Fruit fly (Drosophila melanogaster) whole organism, embryonic: Measurements from ENCODE around the gene PIG-Wb.

Experiments
- ATbp ChIP-seq: fragments of 200-800 bp; sonication (Bioruptor generic); optimal IDR thresholded peaks from 2 replicates; lab custom pipeline; 2017; ENCODE audit warnings: missing biosample characterization, mild to moderate bottlenecking, missing genetic modification characterization, missing genetic modification reagents
- Abd-B ChIP-seq: fragments of 200-800 bp; sonication (Bioruptor generic); optimal IDR thresholded peaks from 2 replicates; lab custom pipeline; 2018; ENCODE audit warnings: missing biosample characterization, mild to moderate bottlenecking, missing genetic modification characterization, moderate library complexity
- Ada2b ChIP-seq: fragments of 200-800 bp; sonication (Bioruptor generic); IDR thresholded peaks from 2 replicates; pipeline ENCODE4 v1.3.6; 2022; ENCODE audit warnings: missing biosample characterization, missing genetic modification characterization
- Awh ChIP-seq: fragments of 200-800 bp; sonication (Bioruptor generic); IDR thresholded peaks from 2 replicates; pipeline ENCODE4, ENCODE4 v1.3.6; 2022; ENCODE audit warnings: missing biosample characterization, missing genetic modification characterization
- Bgb ChIP-seq: fragments of 200-800 bp; sonication (Bioruptor generic); IDR thresholded peaks from 2 replicates; pipeline ENCODE4 v1.3.6; 2022; ENCODE audit warnings: missing biosample characterization, missing genetic modification characterization; ENCODE audit not compliant: partially characterized antibody
- BtbVII ChIP-seq: fragments of 200-800 bp; sonication (Bioruptor generic); optimal IDR thresholded peaks from 3 replicates; lab custom pipeline; 2017; ENCODE audit warnings: missing biosample characterization, mild to moderate bottlenecking, missing genetic modification characterization
- Bteb2 ChIP-seq: fragments of 200-800 bp; sonication (Bioruptor generic); optimal IDR thresholded peaks from 2 replicates; lab custom pipeline; 2016; ENCODE audit warnings: missing biosample characterization, missing genetic modification characterization
- CG10147 ChIP-seq: fragments of 200-800 bp; sonication (Bioruptor generic); optimal IDR thresholded peaks from 2 replicates; lab custom pipeline; 2019; ENCODE audit warnings: missing biosample characterization, mild to moderate bottlenecking, missing genetic modification characterization, moderate library complexity
- CG1024 ChIP-seq: fragments of 200-800 bp; sonication (Bioruptor generic); IDR thresholded peaks from 2 replicates; pipeline ENCODE4 v1.3.6; 2022; ENCODE audit warnings: missing biosample characterization, missing genetic modification characterization
- CG10654 ChIP-seq: fragments of 200-800 bp; sonication (Bioruptor generic); optimal IDR thresholded peaks from 2 replicates; lab custom pipeline; 2016; ENCODE audit warnings: missing biosample characterization, missing genetic modification characterization
- CG11247 ChIP-seq: fragments of 200-800 bp; sonication (Bioruptor generic); IDR thresholded peaks from 2 replicates; pipeline ENCODE4 v1.3.6; 2022; ENCODE audit warnings: missing biosample characterization, missing genetic modification characterization
- CG12942 ChIP-seq: fragments of 200-800 bp; sonication (Bioruptor generic); optimal IDR thresholded peaks from 3 replicates; lab custom pipeline; 2016; ENCODE audit warnings: missing biosample characterization, missing genetic modification characterization
- CG13296 ChIP-seq: fragments of 200-800 bp; sonication (Bioruptor generic); optimal IDR thresholded peaks from 3 replicates; lab custom pipeline; 2018; ENCODE audit warnings: missing biosample characterization, mild to moderate bottlenecking, missing genetic modification characterization
- CG14710 ChIP-seq: fragments of 200-800 bp; sonication (Bioruptor generic); optimal IDR thresholded peaks from 3 replicates; lab custom pipeline; 2019; ENCODE audit warnings: missing biosample characterization, mild to moderate bottlenecking, missing genetic modification characterization, moderate library complexity
- CG1529 ChIP-seq: fragments of 200-800 bp; sonication (Bioruptor generic); optimal IDR thresholded peaks from 3 replicates; lab custom pipeline; 2018; ENCODE audit warnings: missing biosample characterization, missing genetic modification characterization
- CG17361 ChIP-seq: fragments of 200-800 bp; sonication (Bioruptor generic); IDR thresholded peaks from 3 replicates; pipeline ENCODE4 v1.3.6; 2022; ENCODE audit warnings: missing biosample characterization, missing genetic modification characterization
- CG31441 ChIP-seq: fragments of 200-800 bp; sonication (Bioruptor generic); IDR thresholded peaks from 2 replicates; pipeline ENCODE4 v1.3.6; 2022; ENCODE audit warnings: missing biosample characterization, missing genetic modification characterization
- CG3281 ChIP-seq: fragments of 200-800 bp; sonication (Bioruptor generic); optimal IDR thresholded peaks from 3 replicates; lab custom pipeline; 2017; ENCODE audit warnings: missing biosample characterization, mild to moderate bottlenecking, missing genetic modification characterization
- CG33557 ChIP-seq: fragments of 200-800 bp; sonication (Bioruptor generic); optimal IDR thresholded peaks from 2 replicates; lab custom pipeline; 2019; ENCODE audit warnings: missing biosample characterization, mild to moderate bottlenecking, missing genetic modification characterization, moderate library complexity
- CG4854 ChIP-seq: fragments of 200-800 bp; sonication (Bioruptor generic); optimal IDR thresholded peaks from 2 replicates; lab custom pipeline; 2016; ENCODE audit warnings: missing biosample characterization, missing genetic modification characterization, inconsistent platforms
- CG6765 ChIP-seq: fragments of 200-800 bp; sonication (Bioruptor generic); optimal IDR thresholded peaks from 3 replicates; lab custom pipeline; 2017; ENCODE audit warnings: missing biosample characterization, mild to moderate bottlenecking, missing genetic modification characterization
- Deaf1 ChIP-seq: fragments of 200-800 bp; optimal IDR thresholded peaks from 3 replicates; lab custom pipeline; 2019; ENCODE audit warnings: missing biosample characterization, mild to moderate bottlenecking, missing genetic modification characterization, moderate library complexity
- Dll ChIP-seq: fragments of 200-800 bp; sonication (Bioruptor generic); IDR thresholded peaks from 4 replicates; pipeline ENCODE4 v1.3.6; 2022; ENCODE audit warnings: missing biosample characterization, missing genetic modification characterization; ENCODE audit not compliant: partially characterized antibody
- H15 ChIP-seq: fragments of 200-800 bp; sonication (Bioruptor generic); IDR thresholded peaks from 3 replicates; pipeline ENCODE4 v1.3.6; 2022; ENCODE audit warnings: missing biosample characterization, missing genetic modification characterization
- HLHmδ ChIP-seq: fragments of 200-800 bp; sonication (Bioruptor generic); optimal IDR thresholded peaks from 2 replicates; lab custom pipeline; 2018; ENCODE audit warnings: missing biosample characterization, mild to moderate bottlenecking, missing genetic modification characterization, moderate library complexity
- Hmx ChIP-seq: fragments of 200-800 bp; sonication (Bioruptor generic); optimal IDR thresholded peaks from 2 replicates; lab custom pipeline; 2016; ENCODE audit warnings: missing biosample characterization, missing genetic modification characterization
- Mad ChIP-seq: fragments of 200-800 bp; sonication (Bioruptor generic); optimal IDR thresholded peaks from 2 replicates; lab custom pipeline; 2016; ENCODE audit warnings: missing biosample characterization, missing genetic modification characterization
- Med ChIP-seq: fragments of 200-800 bp; sonication (Bioruptor generic); peaks from one replicate; lab custom pipeline; 2016; ENCODE audit warnings: missing biosample characterization, missing genetic modification characterization, mild to moderate bottlenecking, inconsistent platforms, moderate library complexity
- Taf1 ChIP-seq: fragments of 200-800 bp; sonication (Bioruptor generic); IDR thresholded peaks from 2 replicates; pipeline ENCODE4 v1.3.6; 2022; ENCODE audit warnings: missing biosample characterization, missing genetic modification characterization
- Trl ChIP-seq, 3 experiments: fragments of >200 bp in 2 of 3; fragments of 200-800 bp in 1 of 3; sonication (Bioruptor generic) in 1 of 3; optimal IDR thresholded peaks; 2 replicates in 1 of 3; 3 replicates in 2 of 3; lab custom pipeline; 2016 to 2017; ENCODE audit warnings: missing biosample characterization in 1 of 3, missing genetic modification characterization in 1 of 3
- cad ChIP-seq: fragments of >200 bp; optimal IDR thresholded peaks from 2 replicates; lab custom pipeline; 2017; ENCODE audit warnings: missing biosample characterization, missing genetic modification characterization
- crp ChIP-seq, 2 experiments: fragments of 200-800 bp; sonication (Bioruptor generic); optimal IDR thresholded peaks; 2 replicates in 1 of 2; 3 replicates in 1 of 2; lab custom pipeline; 2017; ENCODE audit warnings: missing biosample characterization in 2 of 2, missing genetic modification characterization in 2 of 2, mild to moderate bottlenecking in 1 of 2, moderate library complexity in 1 of 2
- dimm ChIP-seq: fragments of 200-800 bp; sonication (Bioruptor generic); IDR thresholded peaks from 2 replicates; pipeline ENCODE4 v1.3.6; 2022; ENCODE audit warnings: missing biosample characterization, missing genetic modification characterization
- dmrt99B ChIP-seq: fragments of 200-800 bp; sonication (Bioruptor generic); optimal IDR thresholded peaks from 2 replicates; lab custom pipeline; 2018; ENCODE audit warnings: missing biosample characterization, mild to moderate bottlenecking, missing genetic modification characterization, moderate library complexity
- dysf ChIP-seq: fragments of 200-800 bp; sonication (Bioruptor generic); IDR thresholded peaks from 3 replicates; pipeline ENCODE4 v1.3.6; 2022; ENCODE audit warnings: missing biosample characterization, missing genetic modification characterization
- gt ChIP-seq: fragments of 200-800 bp; sonication (Bioruptor generic); IDR thresholded peaks from 2 replicates; pipeline ENCODE4 v1.3.6; 2022; ENCODE audit warnings: missing biosample characterization, missing genetic modification characterization
- klu ChIP-seq: fragments of 200-800 bp; sonication (Bioruptor generic); IDR thresholded peaks from 2 replicates; pipeline ENCODE4 v1.3.6; 2022; ENCODE audit warnings: missing biosample characterization, missing genetic modification characterization
- maf-S ChIP-seq: fragments of 200-800 bp; sonication (Bioruptor generic); optimal IDR thresholded peaks from 2 replicates; lab custom pipeline; 2016; ENCODE audit warnings: missing biosample characterization, missing genetic modification characterization
- nerfin-2 ChIP-seq: fragments of 200-800 bp; sonication (Bioruptor generic); IDR thresholded peaks from 2 replicates; pipeline ENCODE4 v1.3.6; 2022; ENCODE audit warnings: missing biosample characterization, missing genetic modification characterization; ENCODE audit not compliant: partially characterized antibody
- peb ChIP-seq: fragments of 200-800 bp; sonication (Bioruptor generic); IDR thresholded peaks from 2 replicates; pipeline ENCODE4 v1.3.6; 2022; ENCODE audit warnings: missing biosample characterization, missing genetic modification characterization
- schlank ChIP-seq: fragments of 200-800 bp; sonication (Bioruptor generic); optimal IDR thresholded peaks from 2 replicates; lab custom pipeline; 2018; ENCODE audit warnings: missing biosample characterization, mild to moderate bottlenecking, missing genetic modification characterization
- sim ChIP-seq: fragments of 200-800 bp; sonication (Bioruptor generic); IDR thresholded peaks from 2 replicates; pipeline ENCODE4 v1.3.6; 2022; ENCODE audit warnings: missing biosample characterization, missing genetic modification characterization
- sug ChIP-seq: fragments of 200-800 bp; optimal IDR thresholded peaks from 2 replicates; lab custom pipeline; 2019; ENCODE audit warnings: missing biosample characterization, mild to moderate bottlenecking, missing genetic modification characterization, moderate library complexity
- tll ChIP-seq, 2 experiments: fragments of 200-800 bp in 1 of 2; fragments of >200 bp in 1 of 2; sonication (Bioruptor generic) in 1 of 2; optimal IDR thresholded peaks; 2 replicates each; lab custom pipeline; 2017 to 2019; ENCODE audit warnings: missing biosample characterization in 2 of 2, missing genetic modification characterization in 2 of 2, mild to moderate bottlenecking in 1 of 2, moderate library complexity in 1 of 2
- tna ChIP-seq: fragments of 200-800 bp; sonication (Bioruptor generic); IDR thresholded peaks from 2 replicates; pipeline ENCODE4 v1.3.6; 2022; ENCODE audit warnings: missing biosample characterization, missing genetic modification characterization; ENCODE audit not compliant: partially characterized antibody
- trh ChIP-seq: fragments of 200-800 bp; sonication (Bioruptor generic); optimal IDR thresholded peaks from 2 replicates; lab custom pipeline; 2016; ENCODE audit warnings: missing biosample characterization, missing genetic modification characterization
- zfh1 ChIP-seq: fragments of 200-800 bp; sonication (Bioruptor generic); IDR thresholded peaks from 3 replicates; pipeline ENCODE4 v1.3.6; 2022; ENCODE audit warnings: missing biosample characterization, missing genetic modification characterization

The PIG-Wb gene

DNA sequence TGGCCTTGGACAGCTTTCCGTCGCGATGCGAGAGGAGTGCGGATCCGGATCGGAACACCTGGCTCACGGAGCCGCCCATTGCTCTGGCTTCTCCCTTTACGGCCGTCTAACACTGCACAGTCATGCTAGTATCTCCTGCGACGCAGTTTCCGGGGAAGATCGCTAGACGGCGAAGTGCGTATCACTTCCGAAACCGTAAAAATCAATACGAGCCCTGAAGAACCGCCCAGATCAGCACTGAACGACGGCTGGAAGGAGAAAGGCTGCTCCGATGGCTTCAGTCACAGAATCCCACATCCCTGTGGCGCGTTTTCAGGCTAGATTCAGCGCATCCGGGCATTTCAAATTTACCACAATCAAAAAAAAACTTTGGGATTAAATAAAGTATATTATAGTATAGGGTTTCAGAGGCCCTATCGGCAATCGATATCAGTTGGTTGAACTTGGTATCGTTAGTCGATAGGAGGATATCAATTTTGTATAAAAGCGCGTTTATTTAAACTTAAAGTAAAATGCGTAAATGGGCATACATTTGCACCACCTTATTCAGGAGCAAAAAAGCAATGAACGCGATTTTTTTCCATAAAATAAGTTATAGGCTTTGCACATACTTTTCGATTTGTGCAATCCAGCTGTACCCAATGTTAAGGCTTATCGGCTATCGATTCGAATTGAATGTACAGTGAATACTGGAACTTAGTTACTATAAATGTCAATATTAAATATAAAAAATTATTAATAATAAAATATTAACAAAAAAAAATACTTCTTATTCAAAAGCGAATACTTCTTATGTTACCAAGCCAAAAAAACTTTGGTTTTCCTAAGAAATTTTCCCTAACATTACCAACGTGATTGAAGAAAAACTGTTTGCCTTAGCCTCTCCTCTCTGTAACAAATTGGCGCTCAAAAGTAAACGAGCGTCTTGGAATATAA lies 37.1 kb upstream of the PIG-Wb start, which contains the start of the genes CG13933 and PolD2 (continued):
- TF ChIP-seq Ada2b (GFP tag; lab: Robert Waterston, UW), result peak; percentile 95
- TF ChIP-seq CG10147 (GFP tag; lab: Kevin White, UChicago), result peak; percentile 74
- peak; percentile 97 for TF ChIP-seq zfh1 (GFP tag; lab: Robert Waterston, UW)
- peak; percentile 80 for TF ChIP-seq Dll (GFP tag; lab: Robert Waterston, UW)
- no peak for TF ChIP-seq HLHmδ (GFP tag; lab: Kevin White, UChicago)
- no peak for TF ChIP-seq CG17361 (GFP tag; lab: Robert Waterston, UW)
- peak; percentile 87 for TF ChIP-seq gt (GFP tag; lab: Robert Waterston, UW)
- TF ChIP-seq nerfin-2 (GFP tag; lab: Robert Waterston, UW), result peak; percentile 95
- peak; percentile 65; the same call in 1 of the 2 replicates for TF ChIP-seq sim
- no peak for TF ChIP-seq CG10654 (GFP tag; lab: Kevin White, UChicago)
- peak; percentile 84 for TF ChIP-seq CG14710 (tag; lab: Kevin White, UChicago)
- peak; percentile 85 for TF ChIP-seq Mad (GFP tag; lab: Kevin White, UChicago)
- peak; percentile 98 for TF ChIP-seq CG33557 (GFP tag; lab: Kevin White, UChicago)
- TF ChIP-seq maf-S, result peak; percentile 55
- peak; percentile 25 to 74 for TF ChIP-seq crp (GFP tag; optimal IDR thresholded peaks at IDR 0.05; lab: Kevin White, UChicago)
- TF ChIP-seq dimm (GFP tag; lab: Robert Waterston, UW), result peak; percentile 95
- peak; percentile 83 for TF ChIP-seq schlank (tag; lab: Kevin White, UChicago)
- TF ChIP-seq CG4854 (GFP tag; lab: Kevin White, UChicago), result no peak
- TF ChIP-seq Abd-B (GFP tag; lab: Kevin White, UChicago), result peak; percentile 98
- TF ChIP-seq CG12942 (GFP tag; lab: Kevin White, UChicago), result peak; percentile 96
- TF ChIP-seq ATbp (GFP tag; lab: Kevin White, UChicago), result no peak
- no peak for TF ChIP-seq dmrt99B
- TF ChIP-seq Trl (optimal IDR thresholded peaks at IDR 0.05; lab: Kevin White, UChicago), result no peak
- TF ChIP-seq Trl (GFP tag; optimal IDR thresholded peaks at IDR 0.05; lab: Kevin White, UChicago), result peak; percentile 64
- TF ChIP-seq dysf, result peak; percentile 87
- TF ChIP-seq Med (GFP tag; lab: Kevin White, UChicago), result peak; percentile 96
- no peak for TF ChIP-seq Hmx (GFP tag; lab: Kevin White, UChicago)
- peak; percentile 73 for TF ChIP-seq Bteb2 (GFP tag; lab: Kevin White, UChicago)
- TF ChIP-seq CG6765 (GFP tag; lab: Kevin White, UChicago), result peak; percentile 74
- peak; percentile 90 for TF ChIP-seq tna (GFP tag; lab: Robert Waterston, UW)
- TF ChIP-seq Taf1, result peak; percentile 94
- peak; percentile 92 for TF ChIP-seq trh
- peak; percentile 92 for TF ChIP-seq CG1024 (GFP tag; lab: Robert Waterston, UW)
- TF ChIP-seq BtbVII (GFP tag; lab: Kevin White, UChicago), result no peak
- peak; percentile 64; the same call in 1 of the 2 replicates for TF ChIP-seq Bgb
- peak; percentile 92 for TF ChIP-seq CG1529 (GFP tag; lab: Kevin White, UChicago)
- TF ChIP-seq tll (GFP tag; optimal IDR thresholded peaks at IDR 0.05; lab: Kevin White, UChicago), result no peak
- TF ChIP-seq H15, result peak; percentile 96
- peak; percentile 94 for TF ChIP-seq peb (GFP tag; lab: Robert Waterston, UW)
- no peak for TF ChIP-seq Deaf1 (tag; lab: Kevin White, UChicago)
- TF ChIP-seq CG3281, result no peak
- peak; percentile 93 for TF ChIP-seq Awh (GFP tag; lab: Robert Waterston, UW)
- TF ChIP-seq CG13296 (GFP tag; lab: Kevin White, UChicago), result no peak
- TF ChIP-seq sug (tag; lab: Kevin White, UChicago), result peak; percentile 95
- TF ChIP-seq klu (GFP tag; lab: Robert Waterston, UW), result peak; percentile 61; the same call in 1 of the 2 replicates
- TF ChIP-seq CG11247 (GFP tag; lab: Robert Waterston, UW), result peak; percentile 90
- TF ChIP-seq cad (GFP tag; lab: Kevin White, UChicago), result no peak
- no peak; the same call in 1 of the 2 replicates for TF ChIP-seq CG31441
